Worm (Caenorhabditis elegans): Measurements from ENCODE around the gene F22B5.4.

F22B5.4 gene

ce11 chrII:8449660-8450118 is at the start of gene F22B5.4:
Gene F22B5.4, plus strand, starts transcription at chrII:8449710.
- TF ChIP-seq tbx-37 (GFP tag; conservative IDR thresholded peaks at IDR 0.05): no peak
- TF ChIP-seq F13C5.2 (tag; optimal IDR thresholded peaks at IDR 0.05): no peak
- no peak for TF ChIP-seq hnd-1 (tag; optimal IDR thresholded peaks at IDR 0.05)
- no peak for TF ChIP-seq flt-1 (GFP tag; IDR thresholded peaks at IDR 0.05)
- TF ChIP-seq hmbx-1 (tag; optimal IDR thresholded peaks at IDR 0.05): no peak
- TF ChIP-seq B0310.2 (tag; optimal IDR thresholded peaks at IDR 0.05): no peak
- TF ChIP-seq tra-4 (tag; optimal IDR thresholded peaks at IDR 0.05): no peak
- TF ChIP-seq hmg-4 (GFP tag; optimal IDR thresholded peaks at IDR 0.05): no peak
- TF ChIP-seq ceh-36 (tag; optimal IDR thresholded peaks at IDR 0.05): no peak
- TF ChIP-seq ceh-13 (GFP tag; optimal IDR thresholded peaks at IDR 0.05): no peak

- TF ChIP-seq sea-1 (GFP tag; conservative IDR thresholded peaks at IDR 0.05) (no peak), pes-1 (GFP tag; IDR thresholded peaks at IDR 0.05) (no peak), ceh-13 (GFP tag; optimal IDR thresholded peaks at IDR 0.05) (no peak), F13C5.2 (tag; optimal IDR thresholded peaks at IDR 0.05) (no peak), ama-1 (optimal IDR thresholded peaks at IDR 0.05) (no peak), ceh-36 (tag; optimal IDR thresholded peaks at IDR 0.05) (no peak), tbx-37 (GFP tag; conservative IDR thresholded peaks at IDR 0.05) (no peak), hnd-1 (tag; optimal IDR thresholded peaks at IDR 0.05) (no peak), tra-4 (tag; optimal IDR thresholded peaks at IDR 0.05) (no peak), hmbx-1 (tag; optimal IDR thresholded peaks at IDR 0.05) (no peak), aly-1 (tag; optimal IDR thresholded peaks at IDR 0.05) (no peak), tbx-11 (GFP tag; IDR thresholded peaks at IDR 0.05) (no peak), hmg-4 (GFP tag; optimal IDR thresholded peaks at IDR 0.05) (no peak), flt-1 (GFP tag; IDR thresholded peaks at IDR 0.05) (no peak), scrt-1 (GFP tag; IDR thresholded peaks at IDR 0.05) (no peak), B0310.2 (tag; optimal IDR thresholded peaks at IDR 0.05) (no peak), ets-7 (tag; optimal IDR thresholded peaks at IDR 0.05) (no peak)
Observed at ce11 chrII:8399997-8400396, 49.5 kb upstream of the F22B5.4 start.

ce11 chrII:8404748-8405147 is 44.8 kb upstream of the F22B5.4 start, which contains the start of gene skpo-1:
Gene skpo-1, minus strand, starts transcription at chrII:8404848.
- TF ChIP-seq ceh-13 (GFP tag; optimal IDR thresholded peaks at IDR 0.05) (no peak), ceh-36 (tag; optimal IDR thresholded peaks at IDR 0.05) (no peak), ama-1 (optimal IDR thresholded peaks at IDR 0.05) (no peak), tbx-11 (GFP tag; IDR thresholded peaks at IDR 0.05) (no peak), hnd-1 (tag; optimal IDR thresholded peaks at IDR 0.05) (no peak), sea-1 (GFP tag; conservative IDR thresholded peaks at IDR 0.05) (no peak), B0310.2 (tag; optimal IDR thresholded peaks at IDR 0.05) (no peak), aly-1 (tag; optimal IDR thresholded peaks at IDR 0.05) (no peak), ets-7 (tag; optimal IDR thresholded peaks at IDR 0.05) (no peak), scrt-1 (GFP tag; IDR thresholded peaks at IDR 0.05) (no peak), F13C5.2 (tag; optimal IDR thresholded peaks at IDR 0.05) (no peak), pes-1 (GFP tag; IDR thresholded peaks at IDR 0.05) (no peak), flt-1 (GFP tag; IDR thresholded peaks at IDR 0.05) (no peak)

DNA sequence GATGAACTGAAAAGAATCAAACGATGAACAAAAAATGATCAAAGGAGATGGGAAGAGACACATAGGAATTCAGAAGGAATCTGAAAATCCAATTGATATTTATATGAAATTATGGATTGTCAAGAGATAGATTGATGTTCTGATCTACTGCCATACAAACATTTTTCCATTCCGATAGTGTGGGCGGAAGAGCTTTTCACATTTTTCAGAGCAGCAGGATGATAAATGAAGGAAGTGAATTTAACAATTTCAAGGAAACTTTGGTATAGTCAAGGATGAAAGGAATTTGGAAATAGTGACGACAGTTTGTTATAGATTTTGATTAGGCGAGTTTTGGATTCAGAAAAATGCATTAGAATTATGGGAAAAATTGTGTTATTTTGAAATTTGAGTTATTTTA is 44.2 kb upstream of the F22B5.4 start, which contains the start of gene ubc-24:
TSS of gene ubc-24 (plus strand) at position 301 of the 400 bp plus-strand sequence.
- TF ChIP-seq hnd-1 (tag; optimal IDR thresholded peaks at IDR 0.05) (no peak), B0310.2 (tag; optimal IDR thresholded peaks at IDR 0.05) (no peak), tra-4 (tag; optimal IDR thresholded peaks at IDR 0.05) (no peak), pes-1 (GFP tag; IDR thresholded peaks at IDR 0.05) (no peak), flt-1 (GFP tag; IDR thresholded peaks at IDR 0.05) (no peak), hmg-4 (GFP tag; optimal IDR thresholded peaks at IDR 0.05) (no peak), sea-1 (GFP tag; conservative IDR thresholded peaks at IDR 0.05) (no peak), ets-7 (tag; optimal IDR thresholded peaks at IDR 0.05) (no peak), aly-1 (tag; optimal IDR thresholded peaks at IDR 0.05) (no peak)

DNA sequence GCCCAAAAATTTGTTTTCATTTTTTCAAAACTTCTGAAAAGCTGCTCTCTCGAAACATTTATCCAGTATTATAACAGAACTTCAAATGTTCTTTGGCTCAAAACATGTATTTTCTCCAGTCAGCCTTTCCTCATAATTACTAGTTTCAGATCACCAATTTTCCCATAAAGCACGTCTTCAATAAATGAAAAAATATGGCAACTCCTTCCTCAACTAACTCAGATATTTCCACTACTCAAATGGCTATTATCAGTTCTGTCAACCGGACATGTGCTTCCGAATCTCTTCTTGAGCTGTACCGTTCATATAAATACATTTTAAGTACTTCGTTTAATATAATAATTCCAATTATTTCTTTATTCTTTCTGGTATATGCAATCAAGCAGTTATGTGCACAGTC is 42.0 kb upstream of the F22B5.4 start, which contains the start of gene sra-13:
TSS of gene sra-13 (plus strand) at position 195 of the 400 bp plus-strand sequence.
- TF ChIP-seq scrt-1 (GFP tag; IDR thresholded peaks at IDR 0.05) (no peak), ceh-36 (tag; optimal IDR thresholded peaks at IDR 0.05) (no peak), flt-1 (GFP tag; IDR thresholded peaks at IDR 0.05) (no peak), hmg-4 (GFP tag; optimal IDR thresholded peaks at IDR 0.05) (no peak), F13C5.2 (tag; optimal IDR thresholded peaks at IDR 0.05) (no peak)

DNA sequence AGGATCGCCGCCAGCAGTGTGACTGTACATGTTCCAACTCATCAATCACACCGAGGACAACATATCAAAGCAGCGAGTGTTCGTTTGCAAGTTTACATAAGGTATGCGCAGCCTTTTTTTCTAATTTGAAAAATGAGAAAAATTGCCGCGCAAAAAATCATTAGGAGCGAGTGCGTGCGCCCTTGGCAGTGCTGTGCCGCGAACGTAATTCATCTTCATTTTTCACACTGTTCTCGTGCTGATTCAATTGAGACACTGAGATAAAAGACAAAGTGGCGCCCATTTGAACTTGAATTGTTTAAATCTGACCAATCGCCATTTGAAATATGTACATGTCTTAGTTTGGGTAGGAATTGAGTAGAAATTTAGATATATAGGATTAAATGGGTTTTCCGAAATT is 40.0 kb upstream of the F22B5.4 start:
- TF ChIP-seq ceh-36 (tag; optimal IDR thresholded peaks at IDR 0.05) (no peak), sea-1 (GFP tag; conservative IDR thresholded peaks at IDR 0.05) (no peak), ets-7 (tag; optimal IDR thresholded peaks at IDR 0.05) (no peak), tbx-37 (GFP tag; conservative IDR thresholded peaks at IDR 0.05) (no peak), tbx-11 (GFP tag; IDR thresholded peaks at IDR 0.05) (no peak), scrt-1 (GFP tag; IDR thresholded peaks at IDR 0.05) (no peak), hnd-1 (tag; optimal IDR thresholded peaks at IDR 0.05) (no peak), ceh-13 (GFP tag; optimal IDR thresholded peaks at IDR 0.05) (no peak), pes-1 (GFP tag; IDR thresholded peaks at IDR 0.05) (no peak), ama-1 (optimal IDR thresholded peaks at IDR 0.05) (no peak), F13C5.2 (tag; optimal IDR thresholded peaks at IDR 0.05) (no peak), hmg-4 (GFP tag; optimal IDR thresholded peaks at IDR 0.05) (no peak)

- TF ChIP-seq pes-1 (GFP tag; IDR thresholded peaks at IDR 0.05) (no peak), hnd-1 (tag; optimal IDR thresholded peaks at IDR 0.05) (no peak), hmg-4 (GFP tag; optimal IDR thresholded peaks at IDR 0.05) (no peak)
Observed at ce11 chrII:8411002-8411401, 38.5 kb upstream of the F22B5.4 start.

- TF ChIP-seq tra-4 (tag; optimal IDR thresholded peaks at IDR 0.05) (no peak), tbx-11 (GFP tag; IDR thresholded peaks at IDR 0.05) (no peak), B0310.2 (tag; optimal IDR thresholded peaks at IDR 0.05) (no peak), ceh-36 (tag; optimal IDR thresholded peaks at IDR 0.05) (peak; percentile 21), flt-1 (GFP tag; IDR thresholded peaks at IDR 0.05) (no peak), pes-1 (GFP tag; IDR thresholded peaks at IDR 0.05) (no peak), aly-1 (tag; optimal IDR thresholded peaks at IDR 0.05) (peak; percentile 43), scrt-1 (GFP tag; IDR thresholded peaks at IDR 0.05) (0 out of 2 replicates have a peak, but pooled peaks have one; percentile 58), ceh-13 (GFP tag; optimal IDR thresholded peaks at IDR 0.05) (no peak), hnd-1 (tag; optimal IDR thresholded peaks at IDR 0.05) (no peak), sea-1 (GFP tag; conservative IDR thresholded peaks at IDR 0.05) (no peak), tbx-37 (GFP tag; conservative IDR thresholded peaks at IDR 0.05) (no peak), ama-1 (optimal IDR thresholded peaks at IDR 0.05) (no peak), ets-7 (tag; optimal IDR thresholded peaks at IDR 0.05) (no peak), hmbx-1 (tag; optimal IDR thresholded peaks at IDR 0.05) (no peak), F13C5.2 (tag; optimal IDR thresholded peaks at IDR 0.05) (no peak), hmg-4 (GFP tag; optimal IDR thresholded peaks at IDR 0.05) (peak; percentile 63)
Observed at ce11 chrII:8412061-8412721, 37.3 kb upstream of the F22B5.4 start, which contains the start of gene efl-3. Gene efl-3, plus strand, starts transcription at chrII:8412671.
